Fruit fly (Drosophila melanogaster): ENCODE results near the gene chico.
A peak's percentile ranks its signal among the peaks of the same experiment; 100 is the strongest.

chico gene

dm6 chr2L:10231092-10231494, 15.8 kb downstream of the chico start (continued):
- peak; percentile 31 for TF ChIP-seq Fer1 (GFP tag; optimal IDR thresholded peaks at IDR 0.05)
- no peak for TF ChIP-seq Usf (GFP tag; optimal IDR thresholded peaks at IDR 0.05)
- no peak for TF ChIP-seq oc (tag; optimal IDR thresholded peaks at IDR 0.05)
- peak in 1 of 2 experiments; percentile 87 for TF ChIP-seq eve (GFP tag; optimal IDR thresholded peaks at IDR 0.05)
- TF ChIP-seq Ada2b (GFP tag; IDR thresholded peaks at IDR 0.05), result no peak; the same call in 1 of the 2 replicates
- TF ChIP-seq chinmo (GFP tag; IDR thresholded peaks at IDR 0.05; ENCODE audit: partially characterized antibody), result no peak
- peak; percentile 40 for TF ChIP-seq shn (GFP tag; optimal IDR thresholded peaks at IDR 0.05)
- no peak for TF ChIP-seq CG3065 (GFP tag; optimal IDR thresholded peaks at IDR 0.05)
- peak; percentile 14 for TF ChIP-seq her (GFP tag; optimal IDR thresholded peaks at IDR 0.05)
- no peak for TF ChIP-seq CG3847 (GFP tag; IDR thresholded peaks at IDR 0.05)
- no peak for TF ChIP-seq CG34224 (GFP tag; IDR thresholded peaks at IDR 0.05; ENCODE audit: partially characterized antibody)
- TF ChIP-seq CG10462 (GFP tag; optimal IDR thresholded peaks at IDR 0.05), result no peak
- TF ChIP-seq nerfin-1 (tag; optimal IDR thresholded peaks at IDR 0.05), result peak; percentile 60
- TF ChIP-seq CG12299 (tag; optimal IDR thresholded peaks at IDR 0.05), result no peak
- TF ChIP-seq ham (GFP tag; IDR thresholded peaks at IDR 0.05), result no peak
- TF ChIP-seq croc (GFP tag; conservative IDR thresholded peaks at IDR 0.05), result no peak
- no peak for TF ChIP-seq nmo (GFP tag; optimal IDR thresholded peaks at IDR 0.05)
- TF ChIP-seq dimm (GFP tag; IDR thresholded peaks at IDR 0.05), result no peak
- TF ChIP-seq CG13894 (tag; optimal IDR thresholded peaks at IDR 0.05), result no peak
- TF ChIP-seq twi (tag; optimal IDR thresholded peaks at IDR 0.05), result no peak
- TF ChIP-seq fd102C (GFP tag; optimal IDR thresholded peaks at IDR 0.05), result no peak
- peak; percentile 2 for TF ChIP-seq Atf3 (GFP tag; optimal IDR thresholded peaks at IDR 0.05)
- TF ChIP-seq so (GFP tag; IDR thresholded peaks at IDR 0.05), result 0 out of 3 replicates have a peak, but pooled peaks have one; percentile 25
- no peak for TF ChIP-seq CG11247 (GFP tag; IDR thresholded peaks at IDR 0.05)
- no peak for TF ChIP-seq trh (GFP tag; optimal IDR thresholded peaks at IDR 0.05)
- TF ChIP-seq CG7372 (GFP tag; IDR thresholded peaks at IDR 0.05), result no peak
- TF ChIP-seq CG14860 (GFP tag; IDR thresholded peaks at IDR 0.05; ENCODE audit: partially characterized antibody), result no peak
- no peak for TF ChIP-seq sim (GFP tag; IDR thresholded peaks at IDR 0.05)
- TF ChIP-seq Optix (GFP tag; IDR thresholded peaks at IDR 0.05), result no peak
- no peak for TF ChIP-seq Oli (tag; optimal IDR thresholded peaks at IDR 0.05)
- TF ChIP-seq CG7963 (GFP tag; IDR thresholded peaks at IDR 0.05; ENCODE audit: partially characterized antibody), result no peak
- TF ChIP-seq CG2116 (GFP tag; optimal IDR thresholded peaks at IDR 0.05), result no peak
- TF ChIP-seq CG9215 (GFP tag; IDR thresholded peaks at IDR 0.05), result no peak
- no peak for TF ChIP-seq Oaz (GFP tag; IDR thresholded peaks at IDR 0.05)
- no peak; the same call in 1 of the 2 replicates for TF ChIP-seq CG14014 (GFP tag; IDR thresholded peaks at IDR 0.05)
- no peak; the same call in 2 of the 3 replicates for TF ChIP-seq dysf (GFP tag; IDR thresholded peaks at IDR 0.05)
- peak; percentile 31 for TF ChIP-seq kni (GFP tag; optimal IDR thresholded peaks at IDR 0.05)
- TF ChIP-seq Doc3 (GFP tag; IDR thresholded peaks at IDR 0.05; ENCODE audit: partially characterized antibody), result no peak
- TF ChIP-seq Hmr (GFP tag; optimal IDR thresholded peaks at IDR 0.05), result no peak
- TF ChIP-seq CG15011 (GFP tag; optimal IDR thresholded peaks at IDR 0.05), result no peak
- TF ChIP-seq CG13296 (GFP tag; optimal IDR thresholded peaks at IDR 0.05), result no peak
- TF ChIP-seq CG15696 (tag; optimal IDR thresholded peaks at IDR 0.05), result no peak
- no peak for TF ChIP-seq CG2889 (GFP tag; IDR thresholded peaks at IDR 0.05)
- TF ChIP-seq Camta (GFP tag; optimal IDR thresholded peaks at IDR 0.05), result peak; percentile 27
- 0 out of 2 replicates have a peak, but pooled peaks have one; percentile 58 for TF ChIP-seq rib (GFP tag; IDR thresholded peaks at IDR 0.05)
- no peak for TF ChIP-seq run (tag; optimal IDR thresholded peaks at IDR 0.05)
- TF ChIP-seq CrebB (tag; optimal IDR thresholded peaks at IDR 0.05), result no peak
- no peak for TF ChIP-seq GATAe (GFP tag; conservative IDR thresholded peaks at IDR 0.05)
- peak; percentile 19 for TF ChIP-seq CG9727 (GFP tag; optimal IDR thresholded peaks at IDR 0.05)
- no peak for TF ChIP-seq ara (GFP tag; IDR thresholded peaks at IDR 0.05)
- no peak for TF ChIP-seq Myb (GFP tag; optimal IDR thresholded peaks at IDR 0.05)
- TF ChIP-seq pfk (GFP tag; optimal IDR thresholded peaks at IDR 0.05), result no peak
